Fruit fly (Drosophila melanogaster): ENCODE results near the gene lectin-30A.

DNA sequence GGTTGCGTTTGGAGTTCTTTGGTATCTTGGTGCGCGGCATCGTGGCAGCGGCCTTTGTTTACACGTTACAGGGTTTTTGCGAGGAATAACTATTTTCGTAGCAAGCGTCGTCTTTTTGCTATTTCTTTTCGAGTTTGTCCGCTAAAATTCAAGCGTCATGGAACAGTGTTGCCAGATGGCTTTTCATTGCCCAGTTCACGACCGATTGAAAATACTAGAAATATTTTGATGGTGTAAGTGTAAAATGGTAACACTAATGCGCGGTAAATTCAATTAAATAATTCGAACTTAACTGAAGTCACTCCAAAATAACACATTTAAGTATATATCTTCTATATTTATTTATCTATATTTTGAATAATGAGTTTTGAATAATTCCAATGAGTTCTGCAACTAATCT lies 1.7 kb downstream of the lectin-30A start, which contains the start of gene borr:
- TF ChIP-seq CG32121 (GFP tag; IDR thresholded peaks at IDR 0.05) (no peak), CG17806 (tag; optimal IDR thresholded peaks at IDR 0.05) (no peak), Pif1A (GFP tag; optimal IDR thresholded peaks at IDR 0.05) (no peak), Pif1B (GFP tag; optimal IDR thresholded peaks at IDR 0.05) (no peak), Snoo (tag; optimal IDR thresholded peaks at IDR 0.05) (no peak), CG34367 (tag; optimal IDR thresholded peaks at IDR 0.05) (no peak), CG14655 (GFP tag; optimal IDR thresholded peaks at IDR 0.05) (no peak), Ets98B (GFP tag; IDR thresholded peaks at IDR 0.05) (no peak), CG12605 (GFP tag; IDR thresholded peaks at IDR 0.05) (no peak), CG13204 (GFP tag; optimal IDR thresholded peaks at IDR 0.05) (no peak), CG9948 (tag; optimal IDR thresholded peaks at IDR 0.05) (no peak), CG10348 (GFP tag; IDR thresholded peaks at IDR 0.05) (no peak), rn (GFP tag; IDR thresholded peaks at IDR 0.05) (no peak)
